Worm (Caenorhabditis elegans) whole organism, L4 larva: ENCODE data around the gene F46H5.3.

ENCODE experiments used
- R02D3.7 ChIP-seq: fragments of 150-350 bp; sonication (generic microtip); optimal IDR thresholded peaks from 3 replicates; lab custom pipeline; 2014; ENCODE audit warnings: missing biosample characterization, missing genetic modification characterization
- dpl-1 ChIP-seq: fragments of 150-350 bp; optimal IDR thresholded peaks from 2 replicates; lab custom pipeline; 2014; ENCODE audit warnings: missing biosample characterization, missing genetic modification reagents, missing genetic modification characterization

ce11 chrX:7233127-7234073, 5.1 kb downstream of the F46H5.3 start:
- no peak for TF ChIP-seq R02D3.7 (tag; lab: Kevin White, UChicago)
- TF ChIP-seq dpl-1, result no peak
